Fruit fly (Drosophila melanogaster) whole organism, embryonic: Measurements from ENCODE around the gene Pex1.

Experiments used
- Abd-B ChIP-seq: fragments of 200-800 bp; sonication (Bioruptor generic); optimal IDR thresholded peaks from 2 replicates; lab custom pipeline; 2018; ENCODE audit warnings: missing biosample characterization, mild to moderate bottlenecking, missing genetic modification characterization, moderate library complexity
- Awh ChIP-seq: fragments of 200-800 bp; sonication (Bioruptor generic); IDR thresholded peaks from 2 replicates; pipeline ENCODE4, ENCODE4 v1.3.6; 2022; ENCODE audit warnings: missing biosample characterization, missing genetic modification characterization
- Bgb ChIP-seq: fragments of 200-800 bp; sonication (Bioruptor generic); IDR thresholded peaks from 2 replicates; pipeline ENCODE4 v1.3.6; 2022; ENCODE audit warnings: missing biosample characterization, missing genetic modification characterization; ENCODE audit not compliant: partially characterized antibody
- CG10366 ChIP-seq: fragments of 200-800 bp; sonication (Bioruptor generic); IDR thresholded peaks from 2 replicates; pipeline ENCODE4 v1.3.6; 2022; ENCODE audit warnings: missing biosample characterization, missing genetic modification characterization
- CG12071 ChIP-seq: fragments of 200-800 bp; sonication (Bioruptor generic); optimal IDR thresholded peaks from 3 replicates; lab custom pipeline; 2018; ENCODE audit warnings: missing biosample characterization, mild to moderate bottlenecking, missing genetic modification characterization
- CG14710 ChIP-seq: fragments of 200-800 bp; sonication (Bioruptor generic); optimal IDR thresholded peaks from 3 replicates; lab custom pipeline; 2019; ENCODE audit warnings: missing biosample characterization, mild to moderate bottlenecking, missing genetic modification characterization, moderate library complexity
- CG17568 ChIP-seq: fragments of 200-800 bp; sonication (Bioruptor generic); optimal IDR thresholded peaks from 2 replicates; lab custom pipeline; 2018; ENCODE audit warnings: missing biosample characterization, mild to moderate bottlenecking, missing genetic modification characterization, moderate library complexity
- CG17912 ChIP-seq: fragments of 200-800 bp; sonication (Bioruptor generic); optimal IDR thresholded peaks from 2 replicates; lab custom pipeline; 2018; ENCODE audit warnings: missing biosample characterization, mild to moderate bottlenecking, missing genetic modification characterization
- CG18262 ChIP-seq: fragments of 200-800 bp; optimal IDR thresholded peaks from 3 replicates; lab custom pipeline; 2019; ENCODE audit warnings: missing biosample characterization, mild to moderate bottlenecking, missing genetic modification characterization, moderate library complexity
- CG3407 ChIP-seq: fragments of 200-800 bp; sonication (Bioruptor generic); optimal IDR thresholded peaks from 2 replicates; lab custom pipeline; 2018; ENCODE audit warnings: missing biosample characterization, mild to moderate bottlenecking, missing genetic modification characterization
- CG3995 ChIP-seq: fragments of 200-800 bp; sonication (Bioruptor generic); optimal IDR thresholded peaks from 3 replicates; lab custom pipeline; 2016; ENCODE audit warnings: missing biosample characterization, missing genetic modification characterization
- CG4404 ChIP-seq: fragments of 200-800 bp; sonication (Bioruptor generic); IDR thresholded peaks from 2 replicates; pipeline ENCODE4 v1.3.6; 2022; ENCODE audit warnings: missing biosample characterization, missing genetic modification characterization
- CG6272 ChIP-seq: fragments of 200-800 bp; sonication (Bioruptor generic); IDR thresholded peaks from 2 replicates; pipeline ENCODE4 v1.3.6; 2022; ENCODE audit warnings: missing biosample characterization, missing genetic modification characterization
- CG6689 ChIP-seq: fragments of 200-800 bp; sonication (Bioruptor generic); IDR thresholded peaks from 2 replicates; pipeline ENCODE4 v1.3.6; 2022; ENCODE audit warnings: missing biosample characterization, missing genetic modification characterization
- CG6791 ChIP-seq: fragments of 200-800 bp; sonication (Bioruptor generic); IDR thresholded peaks from 3 replicates; pipeline ENCODE4 v1.3.6; 2022; ENCODE audit warnings: missing biosample characterization, missing genetic modification characterization; ENCODE audit not compliant: partially characterized antibody
- CrebB ChIP-seq: fragments of 200-800 bp; sonication (Bioruptor generic); optimal IDR thresholded peaks from 3 replicates; lab custom pipeline; 2018; ENCODE audit warnings: missing biosample characterization, mild to moderate bottlenecking, missing genetic modification characterization
- Dref ChIP-seq: fragments of 200-800 bp; sonication (Bioruptor generic); IDR thresholded peaks from 2 replicates; pipeline ENCODE4 v1.3.6; 2022; ENCODE audit warnings: missing biosample characterization, missing genetic modification characterization
- Ets65A ChIP-seq: fragments of 200-800 bp; sonication (Bioruptor generic); peaks from one replicate; lab custom pipeline; 2016; ENCODE audit warnings: missing biosample characterization, missing genetic modification characterization
- HLH3B ChIP-seq: fragments of 200-800 bp; sonication (Bioruptor generic); IDR thresholded peaks from 2 replicates; pipeline ENCODE4 v1.3.6; 2022; ENCODE audit warnings: missing biosample characterization, missing genetic modification characterization
- HLHmδ ChIP-seq: fragments of 200-800 bp; sonication (Bioruptor generic); optimal IDR thresholded peaks from 2 replicates; lab custom pipeline; 2018; ENCODE audit warnings: missing biosample characterization, mild to moderate bottlenecking, missing genetic modification characterization, moderate library complexity
- MESR4 ChIP-seq: fragments of 200-800 bp; sonication (Bioruptor generic); optimal IDR thresholded peaks from 2 replicates; lab custom pipeline; 2018; ENCODE audit warnings: missing biosample characterization, mild to moderate bottlenecking, missing genetic modification characterization, moderate library complexity
- Max ChIP-seq: fragments of 200-800 bp; sonication (Bioruptor generic); optimal IDR thresholded peaks from 2 replicates; lab custom pipeline; 2016; ENCODE audit warnings: missing biosample characterization, mild to moderate bottlenecking, missing genetic modification characterization
- Myb ChIP-seq: fragments of 200-800 bp; sonication (Bioruptor generic); optimal IDR thresholded peaks from 2 replicates; lab custom pipeline; 2016; ENCODE audit warnings: missing biosample characterization, missing genetic modification characterization
- NK7.1 ChIP-seq: fragments of 200-800 bp; sonication (Bioruptor generic); optimal IDR thresholded peaks from 3 replicates; lab custom pipeline; 2016; ENCODE audit warnings: missing biosample characterization, missing genetic modification characterization
- Sin3A ChIP-seq: fragments of >200 bp; optimal IDR thresholded peaks from 2 replicates; lab custom pipeline; 2018
- Six4 ChIP-seq: fragments of 200-800 bp; sonication (Bioruptor generic); optimal IDR thresholded peaks from 2 replicates; lab custom pipeline; 2016; ENCODE audit warnings: missing biosample characterization, missing genetic modification characterization
- Sry-δ ChIP-seq: fragments of 200-800 bp; sonication (Bioruptor generic); optimal IDR thresholded peaks from 2 replicates; lab custom pipeline; 2016; ENCODE audit warnings: missing biosample characterization, missing genetic modification characterization
- Xbp1 ChIP-seq: fragments of 200-800 bp; sonication (Bioruptor generic); optimal IDR thresholded peaks from 3 replicates; lab custom pipeline; 2016; ENCODE audit warnings: missing biosample characterization, mild to moderate bottlenecking, missing genetic modification characterization
- ash1 ChIP-seq: fragments of 200-800 bp; sonication (Bioruptor generic); optimal IDR thresholded peaks from 2 replicates; lab custom pipeline; 2018; ENCODE audit warnings: missing biosample characterization, mild to moderate bottlenecking, missing genetic modification characterization
- caup ChIP-seq: fragments of 200-800 bp; sonication (Bioruptor generic); optimal IDR thresholded peaks from 3 replicates; lab custom pipeline; 2017; ENCODE audit warnings: missing biosample characterization, mild to moderate bottlenecking, missing genetic modification characterization, moderate library complexity; ENCODE audit not compliant: severe bottlenecking
- dati ChIP-seq: fragments of 200-800 bp; sonication (Bioruptor generic); IDR thresholded peaks from 2 replicates; pipeline ENCODE4 v1.3.6; 2022; ENCODE audit warnings: missing biosample characterization, missing genetic modification characterization
- dimm ChIP-seq: fragments of 200-800 bp; sonication (Bioruptor generic); IDR thresholded peaks from 2 replicates; pipeline ENCODE4 v1.3.6; 2022; ENCODE audit warnings: missing biosample characterization, missing genetic modification characterization
- dmrt99B ChIP-seq: fragments of 200-800 bp; sonication (Bioruptor generic); optimal IDR thresholded peaks from 2 replicates; lab custom pipeline; 2018; ENCODE audit warnings: missing biosample characterization, mild to moderate bottlenecking, missing genetic modification characterization, moderate library complexity
- grau ChIP-seq: fragments of 200-800 bp; optimal IDR thresholded peaks from 3 replicates; lab custom pipeline; 2019; ENCODE audit warnings: missing biosample characterization, mild to moderate bottlenecking, missing genetic modification characterization, moderate library complexity
- gt ChIP-seq: fragments of 200-800 bp; sonication (Bioruptor generic); IDR thresholded peaks from 2 replicates; pipeline ENCODE4 v1.3.6; 2022; ENCODE audit warnings: missing biosample characterization, missing genetic modification characterization
- hb ChIP-seq: fragments of 200-800 bp; sonication (Bioruptor generic); IDR thresholded peaks from 3 replicates; pipeline ENCODE4 v1.3.6; 2022; ENCODE audit warnings: missing biosample characterization, missing genetic modification characterization; ENCODE audit not compliant: partially characterized antibody
- hkb ChIP-seq, 2 experiments: fragments of 200-800 bp in 1 of 2; fragments of >200 bp in 1 of 2; sonication (Bioruptor generic) in 1 of 2; IDR thresholded peaks in 1 of 2; optimal IDR thresholded peaks in 1 of 2; 2 replicates each; pipeline versions ENCODE4 v1.3.6 to Lab custom; 2017 to 2022; ENCODE audit warnings: missing biosample characterization in 1 of 2, missing genetic modification characterization in 1 of 2
- ind ChIP-seq: fragments of 200-800 bp; sonication (Bioruptor generic); optimal IDR thresholded peaks from 3 replicates; lab custom pipeline; 2016; ENCODE audit warnings: missing biosample characterization, missing genetic modification characterization
- inv ChIP-seq: fragments of 200-800 bp; sonication (Bioruptor generic); IDR thresholded peaks from 2 replicates; pipeline ENCODE4 v1.3.6; 2022; ENCODE audit warnings: missing biosample characterization, missing genetic modification characterization; ENCODE audit not compliant: partially characterized antibody
- mam ChIP-seq: fragments of 200-800 bp; sonication (Bioruptor generic); optimal IDR thresholded peaks from 3 replicates; lab custom pipeline; 2016; ENCODE audit warnings: missing biosample characterization, missing genetic modification characterization
- mld ChIP-seq: fragments of 200-800 bp; sonication (Bioruptor generic); IDR thresholded peaks from 3 replicates; pipeline ENCODE4 v1.3.6; 2022; ENCODE audit warnings: missing biosample characterization, missing genetic modification characterization; ENCODE audit not compliant: partially characterized antibody
- nmo ChIP-seq: fragments of 200-800 bp; sonication (Bioruptor generic); optimal IDR thresholded peaks from 2 replicates; lab custom pipeline; 2018; ENCODE audit warnings: missing biosample characterization, mild to moderate bottlenecking, missing genetic modification characterization, moderate library complexity
- onecut ChIP-seq: fragments of 200-800 bp; sonication (Bioruptor generic); IDR thresholded peaks from 2 replicates; pipeline ENCODE4 v1.3.6; 2022; ENCODE audit warnings: missing biosample characterization, missing genetic modification characterization
- p53 ChIP-seq: fragments of 200-800 bp; sonication (Bioruptor generic); optimal IDR thresholded peaks from 2 replicates; lab custom pipeline; 2016; ENCODE audit warnings: missing biosample characterization, missing genetic modification characterization
- pum ChIP-seq: fragments of 200-800 bp; sonication (Bioruptor generic); optimal IDR thresholded peaks from 2 replicates; lab custom pipeline; 2016; ENCODE audit warnings: missing biosample characterization, missing genetic modification characterization
- sd ChIP-seq: fragments of 200-800 bp; sonication (Bioruptor generic); optimal IDR thresholded peaks from 3 replicates; lab custom pipeline; 2018; ENCODE audit warnings: missing biosample characterization, mild to moderate bottlenecking, missing genetic modification characterization, moderate library complexity
- tna ChIP-seq: fragments of 200-800 bp; sonication (Bioruptor generic); IDR thresholded peaks from 2 replicates; pipeline ENCODE4 v1.3.6; 2022; ENCODE audit warnings: missing biosample characterization, missing genetic modification characterization; ENCODE audit not compliant: partially characterized antibody
- zfh2 ChIP-seq: fragments of 200-800 bp; sonication (Bioruptor generic); optimal IDR thresholded peaks from 2 replicates; lab custom pipeline; 2016; ENCODE audit warnings: missing biosample characterization, missing genetic modification characterization

Gene Pex1

dm6 chr3L:14028485-14029384 is 43.0 kb upstream of the Pex1 start, which contains the start of gene Ptip (continued):
- no peak for TF ChIP-seq ash1
- TF ChIP-seq grau (tag; lab: Kevin White, UChicago) = peak; percentile 26
- peak; percentile 98 for TF ChIP-seq Bgb (GFP tag; lab: Robert Waterston, UW)
- peak; percentile 64 for TF ChIP-seq nmo (GFP tag; lab: Kevin White, UChicago)
- peak; percentile 81 for TF ChIP-seq Abd-B (GFP tag; lab: Kevin White, UChicago)
- TF ChIP-seq Dref = peak; percentile 94
- TF ChIP-seq CG14710 (tag; lab: Kevin White, UChicago) = peak; percentile 79
- no peak for TF ChIP-seq gt (GFP tag; lab: Robert Waterston, UW)
- peak; percentile 99 for TF ChIP-seq Sry-δ (GFP tag; lab: Kevin White, UChicago)
- peak; percentile 59 for TF ChIP-seq MESR4 (GFP tag; lab: Kevin White, UChicago)
- TF ChIP-seq caup (GFP tag; lab: Kevin White, UChicago) = peak; percentile 70
- no peak for TF ChIP-seq pum (GFP tag; lab: Kevin White, UChicago)
- TF ChIP-seq Myb (GFP tag; lab: Kevin White, UChicago) = peak; percentile 58
- no peak for TF ChIP-seq CG18262 (tag; lab: Kevin White, UChicago)
- TF ChIP-seq hkb (optimal IDR thresholded peaks at IDR 0.05; lab: Kevin White, UChicago) = no peak
- TF ChIP-seq hkb (GFP tag; IDR thresholded peaks at IDR 0.05; lab: Robert Waterston, UW) = peak; percentile 67
- no peak for TF ChIP-seq CG4404 (GFP tag; lab: Robert Waterston, UW)
- TF ChIP-seq CG6272 (GFP tag; lab: Robert Waterston, UW) = no peak
- TF ChIP-seq CG6791 (GFP tag; lab: Robert Waterston, UW) = peak; percentile 98
- TF ChIP-seq Six4 (GFP tag; lab: Kevin White, UChicago) = peak; percentile 2
- peak; percentile 75 for TF ChIP-seq Ets65A (GFP tag; lab: Kevin White, UChicago)
- peak; percentile 89 for TF ChIP-seq tna (GFP tag; lab: Robert Waterston, UW)
- peak; percentile 41 for TF ChIP-seq Max (GFP tag; lab: Kevin White, UChicago)
- peak; percentile 39; the same call in 1 of the 2 replicates for TF ChIP-seq HLH3B (GFP tag; lab: Robert Waterston, UW)
- TF ChIP-seq CG17568 = no peak
- TF ChIP-seq hb (GFP tag; lab: Robert Waterston, UW) = peak; percentile 94
- TF ChIP-seq mld = peak; percentile 91
- peak; percentile 86 for TF ChIP-seq Sin3A (lab: Kevin White, UChicago)
- TF ChIP-seq Awh (GFP tag; lab: Robert Waterston, UW) = peak; percentile 58; the same call in 1 of the 2 replicates
- TF ChIP-seq CG3407 = no peak
- no peak for TF ChIP-seq dmrt99B (tag; lab: Kevin White, UChicago)
- peak; percentile 48 for TF ChIP-seq CrebB (tag; lab: Kevin White, UChicago)
- TF ChIP-seq Xbp1 (GFP tag; lab: Kevin White, UChicago) = peak; percentile 37
- TF ChIP-seq onecut = peak; percentile 77
- TF ChIP-seq dati (GFP tag; lab: Robert Waterston, UW) = no peak
- TF ChIP-seq sd = no peak
- peak; percentile 8 for TF ChIP-seq p53 (GFP tag; lab: Kevin White, UChicago)
- peak; percentile 28 for TF ChIP-seq mam (GFP tag; lab: Kevin White, UChicago)
- no peak for TF ChIP-seq CG12071 (GFP tag; lab: Kevin White, UChicago)
- TF ChIP-seq CG3995 (GFP tag; lab: Kevin White, UChicago) = peak; percentile 55
- peak; percentile 1 for TF ChIP-seq NK7.1
- TF ChIP-seq CG6689 (GFP tag; lab: Robert Waterston, UW) = no peak
- peak; percentile 60 for TF ChIP-seq CG17912 (GFP tag; lab: Kevin White, UChicago)
- peak; percentile 47 for TF ChIP-seq zfh2 (GFP tag; lab: Kevin White, UChicago)
- TF ChIP-seq dimm (GFP tag; lab: Robert Waterston, UW) = no peak
- TF ChIP-seq inv (GFP tag; lab: Robert Waterston, UW) = peak; percentile 98
- peak; percentile 97 for TF ChIP-seq HLHmδ (GFP tag; lab: Kevin White, UChicago)
- no peak for TF ChIP-seq ind (GFP tag; lab: Kevin White, UChicago)
- TF ChIP-seq CG10366 (GFP tag; lab: Robert Waterston, UW) = peak; percentile 75
